Fruit fly (Drosophila melanogaster) whole organism, prepupa: ENCODE results near the gene Pak.
A peak's percentile ranks its signal among the peaks of the same experiment; 100 is the strongest.

ENCODE experiments used
- Blimp-1 ChIP-seq: fragments of 200-800 bp; sonication (Bioruptor generic); optimal IDR thresholded peaks from 3 replicates; lab custom pipeline; 2017; ENCODE audit warnings: missing biosample characterization, missing genetic modification characterization, mild to moderate bottlenecking, moderate library complexity, missing genetic modification reagents
- CG10669 ChIP-seq: fragments of 200-800 bp; sonication (Bioruptor generic); optimal IDR thresholded peaks from 3 replicates; lab custom pipeline; 2018; ENCODE audit warnings: missing biosample characterization, mild to moderate bottlenecking, missing genetic modification characterization, moderate library complexity
- CG11294 ChIP-seq: fragments of 200-800 bp; sonication (Bioruptor generic); IDR thresholded peaks from 2 replicates; pipeline ENCODE4 v1.3.6; 2022; ENCODE audit warnings: missing biosample characterization, missing genetic modification characterization
- CG11762 ChIP-seq: fragments of 200-800 bp; sonication (Bioruptor generic); optimal IDR thresholded peaks from 3 replicates; lab custom pipeline; 2016; ENCODE audit warnings: missing biosample characterization, missing genetic modification characterization; ENCODE audit not compliant: insufficient read depth
- CG11902 ChIP-seq: fragments of 200-800 bp; sonication (Bioruptor generic); optimal IDR thresholded peaks from 3 replicates; lab custom pipeline; 2016; ENCODE audit warnings: missing biosample characterization, missing genetic modification characterization
- CG15336 ChIP-seq: fragments of 200-800 bp; sonication (Bioruptor generic); IDR thresholded peaks from 2 replicates; pipeline ENCODE4 v1.3.6; 2022; ENCODE audit warnings: missing biosample characterization, missing genetic modification characterization
- CG1621 ChIP-seq: fragments of 200-800 bp; sonication (Bioruptor generic); optimal IDR thresholded peaks from 3 replicates; lab custom pipeline; 2018; ENCODE audit warnings: missing biosample characterization, mild to moderate bottlenecking, missing genetic modification characterization
- CG31627 ChIP-seq: fragments of 200-800 bp; sonication (Bioruptor generic); optimal IDR thresholded peaks from 3 replicates; lab custom pipeline; 2016; ENCODE audit warnings: missing biosample characterization, missing genetic modification characterization
- CG32006 ChIP-seq: fragments of 200-800 bp; sonication (Bioruptor generic); optimal IDR thresholded peaks from 3 replicates; lab custom pipeline; 2017; ENCODE audit warnings: missing biosample characterization, mild to moderate bottlenecking, missing genetic modification characterization
- CG3919 ChIP-seq: fragments of 200-800 bp; sonication (Bioruptor generic); optimal IDR thresholded peaks from 3 replicates; lab custom pipeline; 2016; ENCODE audit warnings: missing biosample characterization, missing genetic modification characterization
- CG6163 ChIP-seq: fragments of 200-800 bp; sonication (Bioruptor generic); IDR thresholded peaks from 3 replicates; pipeline ENCODE4 v1.3.6; 2022; ENCODE audit warnings: missing biosample characterization, missing genetic modification characterization
- CG6276 ChIP-seq: fragments of 200-800 bp; sonication (Bioruptor generic); optimal IDR thresholded peaks from 2 replicates; lab custom pipeline; 2017; ENCODE audit warnings: missing biosample characterization, mild to moderate bottlenecking, missing genetic modification characterization
- CG6792 ChIP-seq: fragments of 200-800 bp; sonication (Bioruptor generic); optimal IDR thresholded peaks from 3 replicates; lab custom pipeline; 2016; ENCODE audit warnings: missing biosample characterization, missing genetic modification characterization
- CG6854 ChIP-seq: fragments of 200-800 bp; sonication (Bioruptor generic); optimal IDR thresholded peaks from 2 replicates; lab custom pipeline; 2017; ENCODE audit warnings: missing biosample characterization, mild to moderate bottlenecking, missing genetic modification characterization
- CG8119 ChIP-seq: fragments of 200-800 bp; sonication (Bioruptor generic); IDR thresholded peaks from 3 replicates; pipeline ENCODE4 v1.3.6; 2022; ENCODE audit warnings: missing biosample characterization, missing genetic modification characterization
- CG8319 ChIP-seq: fragments of 200-800 bp; sonication (Bioruptor generic); optimal IDR thresholded peaks from 3 replicates; lab custom pipeline; 2016; ENCODE audit warnings: missing biosample characterization, missing genetic modification characterization
- Eip75B ChIP-seq: fragments of 200-800 bp; sonication (Bioruptor generic); optimal IDR thresholded peaks from 3 replicates; lab custom pipeline; 2016; ENCODE audit warnings: missing biosample characterization, missing genetic modification characterization
- Eip78C ChIP-seq: fragments of 200-800 bp; sonication (Bioruptor generic); peaks from one replicate; lab custom pipeline; 2016; ENCODE audit warnings: missing biosample characterization, missing genetic modification characterization
- Eip93F ChIP-seq: fragments of 200-800 bp; sonication (Bioruptor generic); optimal IDR thresholded peaks from 2 replicates; lab custom pipeline; 2016; ENCODE audit warnings: missing biosample characterization, mild to moderate bottlenecking, missing genetic modification characterization
- Ets21C ChIP-seq: fragments of 200-800 bp; sonication (Bioruptor generic); optimal IDR thresholded peaks from 3 replicates; lab custom pipeline; 2016; ENCODE audit warnings: missing biosample characterization, missing genetic modification characterization
- Ets96B ChIP-seq: fragments of 200-800 bp; optimal IDR thresholded peaks from 2 replicates; lab custom pipeline; 2019; ENCODE audit warnings: missing biosample characterization, mild to moderate bottlenecking, missing genetic modification characterization, moderate library complexity
- Gug ChIP-seq: fragments of 200-800 bp; sonication (Bioruptor generic); IDR thresholded peaks from 2 replicates; pipeline ENCODE4 v1.3.6; 2022; ENCODE audit warnings: missing biosample characterization, missing genetic modification characterization
- Hr38 ChIP-seq: sonication (Bioruptor generic); optimal IDR thresholded peaks from 2 replicates; lab custom pipeline; 2016; ENCODE audit warnings: missing biosample characterization, missing genetic modification characterization
- Hr39 ChIP-seq: fragments of 200-800 bp; sonication (Bioruptor generic); optimal IDR thresholded peaks from 2 replicates; lab custom pipeline; 2016; ENCODE audit warnings: missing biosample characterization, missing genetic modification characterization
- Hr4 ChIP-seq: fragments of 200-800 bp; sonication (Bioruptor generic); optimal IDR thresholded peaks from 3 replicates; lab custom pipeline; 2016; ENCODE audit warnings: missing biosample characterization, missing genetic modification characterization
- Lpt ChIP-seq: fragments of 200-800 bp; sonication (Bioruptor generic); optimal IDR thresholded peaks from 3 replicates; lab custom pipeline; 2016; ENCODE audit warnings: missing biosample characterization, missing genetic modification characterization
- Met ChIP-seq: fragments of 200-800 bp; sonication (Bioruptor generic); optimal IDR thresholded peaks from 3 replicates; lab custom pipeline; 2016; ENCODE audit warnings: missing biosample characterization, missing genetic modification characterization
- OdsH ChIP-seq: fragments of 200-800 bp; sonication (Bioruptor generic); optimal IDR thresholded peaks from 3 replicates; lab custom pipeline; 2016; ENCODE audit warnings: missing biosample characterization, missing genetic modification characterization
- Smox ChIP-seq: fragments of 200-800 bp; sonication (Bioruptor generic); optimal IDR thresholded peaks from 3 replicates; lab custom pipeline; 2016; ENCODE audit warnings: missing biosample characterization, missing genetic modification characterization
- Sox102F ChIP-seq: fragments of 200-800 bp; sonication (Bioruptor generic); optimal IDR thresholded peaks from 2 replicates; lab custom pipeline; 2016; ENCODE audit warnings: missing biosample characterization, mild to moderate bottlenecking, missing genetic modification characterization
- Sox14 ChIP-seq: fragments of 200-800 bp; sonication (Bioruptor generic); optimal IDR thresholded peaks from 3 replicates; lab custom pipeline; 2016; ENCODE audit warnings: missing biosample characterization, missing genetic modification characterization
- achi ChIP-seq: fragments of 200-800 bp; sonication (Bioruptor generic); optimal IDR thresholded peaks from 3 replicates; lab custom pipeline; 2016; ENCODE audit warnings: missing biosample characterization, missing genetic modification characterization
- cyc ChIP-seq: fragments of 200-800 bp; sonication (Bioruptor generic); optimal IDR thresholded peaks from 3 replicates; lab custom pipeline; 2016; ENCODE audit warnings: missing biosample characterization, missing genetic modification characterization
- dac ChIP-seq: fragments of 200-800 bp; sonication (Bioruptor generic); optimal IDR thresholded peaks from 2 replicates; lab custom pipeline; 2017; ENCODE audit warnings: missing biosample characterization, mild to moderate bottlenecking, missing genetic modification characterization
- dsx ChIP-seq: fragments of 200-800 bp; optimal IDR thresholded peaks from 3 replicates; lab custom pipeline; 2019; ENCODE audit warnings: missing biosample characterization, mild to moderate bottlenecking, missing genetic modification characterization, moderate library complexity; ENCODE audit not compliant: poor library complexity, severe bottlenecking
- fd59A ChIP-seq: fragments of 200-800 bp; sonication (Bioruptor generic); optimal IDR thresholded peaks from 2 replicates; lab custom pipeline; 2017; ENCODE audit warnings: missing biosample characterization, mild to moderate bottlenecking, missing genetic modification characterization, missing genetic modification reagents
- fd85E ChIP-seq: fragments of 200-800 bp; sonication (Bioruptor generic); optimal IDR thresholded peaks from 3 replicates; lab custom pipeline; 2016; ENCODE audit warnings: missing biosample characterization, missing genetic modification characterization
- fkh ChIP-seq: fragments of 200-800 bp; sonication (Bioruptor generic); optimal IDR thresholded peaks from 3 replicates; lab custom pipeline; 2017; ENCODE audit warnings: missing biosample characterization, mild to moderate bottlenecking, missing genetic modification characterization, moderate library complexity
- lz ChIP-seq: fragments of 200-800 bp; sonication (Bioruptor generic); optimal IDR thresholded peaks from 3 replicates; lab custom pipeline; 2016; ENCODE audit warnings: missing biosample characterization, missing genetic modification characterization
- net ChIP-seq: fragments of 200-800 bp; sonication (Bioruptor generic); optimal IDR thresholded peaks from 3 replicates; lab custom pipeline; 2016; ENCODE audit warnings: missing biosample characterization, missing genetic modification characterization
- pdm3 ChIP-seq: fragments of 200-800 bp; sonication (Bioruptor generic); optimal IDR thresholded peaks from 3 replicates; lab custom pipeline; 2016; ENCODE audit warnings: missing biosample characterization, missing genetic modification characterization
- salr ChIP-seq, 2 experiments: fragments of 200-800 bp; sonication (Bioruptor generic); optimal IDR thresholded peaks; 3 replicates each; lab custom pipeline; 2016 to 2018; ENCODE audit warnings: missing biosample characterization in 2 of 2, missing genetic modification characterization in 2 of 2, mild to moderate bottlenecking in 1 of 2
- spab ChIP-seq: fragments of 200-800 bp; sonication (Bioruptor generic); optimal IDR thresholded peaks from 2 replicates; lab custom pipeline; 2017; ENCODE audit warnings: missing biosample characterization, mild to moderate bottlenecking, missing genetic modification characterization, missing genetic modification reagents
- ss ChIP-seq, 2 experiments: fragments of 200-800 bp; sonication (Bioruptor generic); optimal IDR thresholded peaks; 2 replicates in 1 of 2; 3 replicates in 1 of 2; lab custom pipeline; 2017 to 2018; ENCODE audit warnings: mild to moderate bottlenecking in 2 of 2, missing biosample characterization in 2 of 2, missing genetic modification characterization in 2 of 2, moderate library complexity in 1 of 2
- vri ChIP-seq: fragments of 200-800 bp; sonication (Bioruptor generic); optimal IDR thresholded peaks from 3 replicates; lab custom pipeline; 2016; ENCODE audit warnings: missing biosample characterization, mild to moderate bottlenecking, missing genetic modification characterization

Pak gene

dm6 chr3R:6345814-6346213 lies 4.9 kb upstream of the Pak start, which contains the start of the genes SmD2 and CG18048 (continued):
- TF ChIP-seq dac (GFP tag; lab: Kevin White, UChicago) (no peak), CG8119 (GFP tag; lab: Robert Waterston, UW) (no peak), CG1621 (tag; lab: Kevin White, UChicago) (no peak), CG11762 (GFP tag; lab: Kevin White, UChicago) (no peak), Lpt (no peak), Hr4 (no peak), CG6854 (GFP tag; lab: Kevin White, UChicago) (no peak), Eip93F (GFP tag; lab: Kevin White, UChicago) (no peak), Sox14 (GFP tag; lab: Kevin White, UChicago) (peak; percentile 48), cyc (GFP tag; lab: Kevin White, UChicago) (peak; percentile 8)
- TF ChIP-seq, all 60 proteins: peak for 7

dm6 chr3R:6348943-6349342 lies 1.8 kb upstream of the Pak start, which contains the start of gene Hr83:
TSS of gene Hr83 (plus strand) at chr3R:6349243.
- no peak for TF ChIP-seq CG11294 (GFP tag; lab: Robert Waterston, UW)
- no peak for TF ChIP-seq CG31627 (GFP tag; lab: Kevin White, UChicago)
- no peak for TF ChIP-seq ss (GFP tag; optimal IDR thresholded peaks at IDR 0.05; lab: Kevin White, UChicago)
- no peak for TF ChIP-seq CG10669 (GFP tag; lab: Kevin White, UChicago)
- no peak for TF ChIP-seq CG32006
- no peak for TF ChIP-seq Hr39
- TF ChIP-seq spab (GFP tag; lab: Kevin White, UChicago): no peak
- TF ChIP-seq vri (GFP tag; lab: Kevin White, UChicago): no peak
- no peak for TF ChIP-seq Hr4
- no peak for TF ChIP-seq Smox (GFP tag; lab: Kevin White, UChicago)
- no peak for TF ChIP-seq CG1621 (tag; lab: Kevin White, UChicago)
- TF ChIP-seq Eip93F (GFP tag; lab: Kevin White, UChicago): no peak
- TF ChIP-seq, all 60 proteins: peak for 0

dm6 chr3R:6351181-6351580 lies 485 bp downstream of the Pak start:
- TF ChIP-seq CG10669 (GFP tag; lab: Kevin White, UChicago): no peak
- peak; percentile 22 for TF ChIP-seq CG32006
- TF ChIP-seq Hr39: no peak
- no peak for TF ChIP-seq net (GFP tag; lab: Kevin White, UChicago)
- no peak for TF ChIP-seq Met (GFP tag; lab: Kevin White, UChicago)
- TF ChIP-seq salr (GFP tag; optimal IDR thresholded peaks at IDR 0.05; lab: Kevin White, UChicago): peak in 1 of 2 experiments; percentile 8
- no peak for TF ChIP-seq vri (GFP tag; lab: Kevin White, UChicago)
- no peak for TF ChIP-seq CG6792 (GFP tag; lab: Kevin White, UChicago)
- TF ChIP-seq Hr38: no peak
- no peak for TF ChIP-seq Ets21C
- no peak for TF ChIP-seq Ets96B (tag; lab: Kevin White, UChicago)
- no peak for TF ChIP-seq fd85E (GFP tag; lab: Kevin White, UChicago)
- TF ChIP-seq Eip78C (GFP tag; lab: Kevin White, UChicago): peak; percentile 81
- TF ChIP-seq Gug (GFP tag; lab: Robert Waterston, UW): no peak
- TF ChIP-seq CG3919 (GFP tag; lab: Kevin White, UChicago): peak; percentile 10
- TF ChIP-seq CG6163 (GFP tag; lab: Robert Waterston, UW): 0 out of 3 replicates have a peak, but pooled peaks have one; percentile 10
- TF ChIP-seq spab (GFP tag; lab: Kevin White, UChicago): no peak
- no peak for TF ChIP-seq Blimp-1 (GFP tag; lab: Kevin White, UChicago)
- no peak for TF ChIP-seq Sox14 (GFP tag; lab: Kevin White, UChicago)
- TF ChIP-seq CG8319: no peak
- TF ChIP-seq CG11762 (GFP tag; lab: Kevin White, UChicago): no peak
- TF ChIP-seq CG6854 (GFP tag; lab: Kevin White, UChicago): peak; percentile 29
- TF ChIP-seq CG15336 (GFP tag; lab: Robert Waterston, UW): no peak
- TF ChIP-seq CG31627 (GFP tag; lab: Kevin White, UChicago): no peak
- TF ChIP-seq fkh (GFP tag; lab: Kevin White, UChicago): no peak
- peak; percentile 29 for TF ChIP-seq Lpt
- no peak for TF ChIP-seq lz
- TF ChIP-seq CG6276 (GFP tag; lab: Kevin White, UChicago): no peak
- TF ChIP-seq dsx (GFP tag; lab: Kevin White, UChicago): no peak
- no peak for TF ChIP-seq Hr4
- no peak for TF ChIP-seq pdm3 (GFP tag; lab: Kevin White, UChicago)
- TF ChIP-seq achi (GFP tag; lab: Kevin White, UChicago): no peak
- TF ChIP-seq cyc (GFP tag; lab: Kevin White, UChicago): no peak
- TF ChIP-seq CG11902 (GFP tag; lab: Kevin White, UChicago): no peak
- no peak for TF ChIP-seq fd59A (GFP tag; lab: Kevin White, UChicago)
- no peak for TF ChIP-seq Eip75B (GFP tag; lab: Kevin White, UChicago)
- peak; percentile 37 for TF ChIP-seq CG1621 (tag; lab: Kevin White, UChicago)
- TF ChIP-seq CG8119 (GFP tag; lab: Robert Waterston, UW): 0 out of 3 replicates have a peak, but pooled peaks have one; percentile 36
- TF ChIP-seq OdsH (GFP tag; lab: Kevin White, UChicago): no peak
- TF ChIP-seq dac (GFP tag; lab: Kevin White, UChicago): no peak
- no peak for TF ChIP-seq Sox102F (GFP tag; lab: Kevin White, UChicago)
